In genomic region chrX:2134226-2134880, dm6 we compare ENCODE assay signal across 3 fruit fly cellular contexts.
TF ChIP-seq lines count a peak whose summit lies in the region.

No protein-coding gene starts in this region.

TF ChIP-seq in whole organism, embryonic, 481 proteins besides CTCF, POLR2A, EP300 and RAD21 (continued from another document and continues in another):
- TF ChIP-seq CG13296 (GFP tag; optimal IDR thresholded peaks at IDR 0.05; lab: Kevin White, UChicago) (peak; percentile 34), h (optimal IDR thresholded peaks at IDR 0.05; lab: Kevin White, UChicago) (no peak), danr (GFP tag; IDR thresholded peaks at IDR 0.05; lab: Robert Waterston, UW) (peak; percentile 44; the same call in 1 of the 2 replicates), CG15479 (GFP tag; optimal IDR thresholded peaks at IDR 0.05; lab: Kevin White, UChicago) (no peak), Sry-δ (GFP tag; optimal IDR thresholded peaks at IDR 0.05; lab: Kevin White, UChicago) (peak; percentile 22), gro (GFP tag; optimal IDR thresholded peaks at IDR 0.05; lab: Kevin White, UChicago) (peak; percentile 26), Dad (GFP tag; optimal IDR thresholded peaks at IDR 0.05; lab: Kevin White, UChicago) (peak; percentile 28), kah (GFP tag; optimal IDR thresholded peaks at IDR 0.05; lab: Kevin White, UChicago) (peak; percentile 32), ase (GFP tag; IDR thresholded peaks at IDR 0.05; lab: Robert Waterston, UW) (0 out of 3 replicates have a peak, but pooled peaks have one; percentile 44), so (GFP tag; IDR thresholded peaks at IDR 0.05; lab: Robert Waterston, UW) (0 out of 3 replicates have a peak, but pooled peaks have one; percentile 35), pho (GFP tag; optimal IDR thresholded peaks at IDR 0.05; lab: Kevin White, UChicago) (peak; percentile 24), CG31365 (tag; optimal IDR thresholded peaks at IDR 0.05; lab: Kevin White, UChicago) (peak; percentile 23), tx (GFP tag; optimal IDR thresholded peaks at IDR 0.05; lab: Kevin White, UChicago) (peak; percentile 42), zfh2 (GFP tag; optimal IDR thresholded peaks at IDR 0.05; lab: Kevin White, UChicago) (no peak), Mad (GFP tag; optimal IDR thresholded peaks at IDR 0.05; lab: Kevin White, UChicago) (peak; percentile 51), CG12299 (tag; optimal IDR thresholded peaks at IDR 0.05; lab: Kevin White, UChicago) (peak; percentile 50), CG33213 (GFP tag; optimal IDR thresholded peaks at IDR 0.05; lab: Kevin White, UChicago) (peak; percentile 1), CG18262 (tag; optimal IDR thresholded peaks at IDR 0.05; lab: Kevin White, UChicago) (peak; percentile 78), zen (tag; optimal IDR thresholded peaks at IDR 0.05; lab: Kevin White, UChicago) (peak; percentile 39), Rx (GFP tag; IDR thresholded peaks at IDR 0.05; lab: Robert Waterston, UW) (peak; percentile 53; the same call in 1 of the 2 replicates), CG31224 (GFP tag; IDR thresholded peaks at IDR 0.05; lab: Robert Waterston, UW) (peak; percentile 34; the same call in 1 of the 2 replicates), sna (GFP tag; IDR thresholded peaks at IDR 0.05; lab: Robert Waterston, UW; ENCODE audit: partially characterized antibody) (no peak), sisA (GFP tag; IDR thresholded peaks at IDR 0.05; lab: Robert Waterston, UW) (peak; percentile 67), YL-1 (GFP tag; optimal IDR thresholded peaks at IDR 0.05; lab: Kevin White, UChicago) (no peak), CG8359 (GFP tag; optimal IDR thresholded peaks at IDR 0.05; lab: Kevin White, UChicago; ENCODE audit: borderline replicate concordance) (peak; percentile 60), CG17612 (GFP tag; IDR thresholded peaks at IDR 0.05; lab: Robert Waterston, UW) (no peak), Blimp-1 (GFP tag; optimal IDR thresholded peaks at IDR 0.05; lab: Kevin White, UChicago) (peak; percentile 75), ATbp (GFP tag; optimal IDR thresholded peaks at IDR 0.05; lab: Kevin White, UChicago) (peak; percentile 74), CG6689 (GFP tag; IDR thresholded peaks at IDR 0.05; lab: Robert Waterston, UW) (peak; percentile 65), odd (GFP tag; optimal IDR thresholded peaks at IDR 0.05; lab: Kevin White, UChicago) (peak; percentile 37), CG17568 (GFP tag; optimal IDR thresholded peaks at IDR 0.05; lab: Kevin White, UChicago) (peak; percentile 28), Adf1 (GFP tag; IDR thresholded peaks at IDR 0.05; lab: Robert Waterston, UW) (no peak), CG2202 (tag; optimal IDR thresholded peaks at IDR 0.05; lab: Kevin White, UChicago) (peak; percentile 46), scrt (GFP tag; optimal IDR thresholded peaks at IDR 0.05; lab: Kevin White, UChicago) (peak; percentile 65), CG1024 (GFP tag; IDR thresholded peaks at IDR 0.05; lab: Robert Waterston, UW) (peak; percentile 63), CG4282 (GFP tag; optimal IDR thresholded peaks at IDR 0.05; lab: Kevin White, UChicago) (no peak), CG17802 (tag; optimal IDR thresholded peaks at IDR 0.05; lab: Kevin White, UChicago) (no peak), bowl (GFP tag; IDR thresholded peaks at IDR 0.05; lab: Robert Waterston, UW) (no peak), bcd (GFP tag; optimal IDR thresholded peaks at IDR 0.05; lab: Kevin White, UChicago) (peak; percentile 55), zen2 (GFP tag; IDR thresholded peaks at IDR 0.05; lab: Robert Waterston, UW; ENCODE audit: partially characterized antibody) (no peak), lilli (GFP tag; optimal IDR thresholded peaks at IDR 0.05; lab: Kevin White, UChicago) (peak; percentile 61), Dip2 (GFP tag; IDR thresholded peaks at IDR 0.05; lab: Robert Waterston, UW) (no peak), org-1 (GFP tag; optimal IDR thresholded peaks at IDR 0.05; lab: Kevin White, UChicago) (peak; percentile 51)

TF ChIP-seq in whole organism, prepupa, 60 proteins besides CTCF, POLR2A, EP300 and RAD21 (continued from another document):
- peak; percentile 75 for TF ChIP-seq dsx (GFP tag; optimal IDR thresholded peaks at IDR 0.05; lab: Kevin White, UChicago; ENCODE audit: poor library complexity, severe bottlenecking)
- TF ChIP-seq pdm3 (GFP tag; optimal IDR thresholded peaks at IDR 0.05; lab: Kevin White, UChicago), result peak; percentile 88
- peak; percentile 88 for TF ChIP-seq vri (GFP tag; optimal IDR thresholded peaks at IDR 0.05; lab: Kevin White, UChicago)
- peak; percentile 92 for TF ChIP-seq CG31627 (GFP tag; optimal IDR thresholded peaks at IDR 0.05; lab: Kevin White, UChicago)
- peak; percentile 36 for TF ChIP-seq Lpt (GFP tag; optimal IDR thresholded peaks at IDR 0.05; lab: Kevin White, UChicago)
- TF ChIP-seq Eip93F (GFP tag; optimal IDR thresholded peaks at IDR 0.05; lab: Kevin White, UChicago), result peak; percentile 72
- TF ChIP-seq OdsH (GFP tag; optimal IDR thresholded peaks at IDR 0.05; lab: Kevin White, UChicago), result peak; percentile 86
- peak; percentile 83 for TF ChIP-seq CG10631 (GFP tag; optimal IDR thresholded peaks at IDR 0.05; lab: Kevin White, UChicago)
- TF ChIP-seq salr (GFP tag; optimal IDR thresholded peaks at IDR 0.05; lab: Kevin White, UChicago), result peak; percentile 58 to 77
- TF ChIP-seq CG8119 (GFP tag; IDR thresholded peaks at IDR 0.05; lab: Robert Waterston, UW), result peak; percentile 80
- TF ChIP-seq Gug (GFP tag; IDR thresholded peaks at IDR 0.05; lab: Robert Waterston, UW), result peak; percentile 51
- TF ChIP-seq Sox102F (GFP tag; optimal IDR thresholded peaks at IDR 0.05; lab: Kevin White, UChicago), result peak; percentile 92
- peak; percentile 80 for TF ChIP-seq acj6 (GFP tag; optimal IDR thresholded peaks at IDR 0.05; lab: Kevin White, UChicago)
- TF ChIP-seq CG9139 (GFP tag; optimal IDR thresholded peaks at IDR 0.05; lab: Kevin White, UChicago), result peak; percentile 69
- no peak for TF ChIP-seq fkh (GFP tag; optimal IDR thresholded peaks at IDR 0.05; lab: Kevin White, UChicago)
- peak; percentile 80 for TF ChIP-seq CG32006 (GFP tag; optimal IDR thresholded peaks at IDR 0.05; lab: Kevin White, UChicago)
- peak; percentile 67 for TF ChIP-seq CG6276 (GFP tag; optimal IDR thresholded peaks at IDR 0.05; lab: Kevin White, UChicago)
- peak; percentile 94 for TF ChIP-seq svp (GFP tag; lab: Kevin White, UChicago)
- peak; percentile 70 for TF ChIP-seq Sox15 (GFP tag; optimal IDR thresholded peaks at IDR 0.05; lab: Kevin White, UChicago)
- TF ChIP-seq Hr38 (GFP tag; optimal IDR thresholded peaks at IDR 0.05; lab: Kevin White, UChicago), result no peak
- peak; percentile 94 for TF ChIP-seq Met (GFP tag; optimal IDR thresholded peaks at IDR 0.05; lab: Kevin White, UChicago)
- peak; percentile 84 for TF ChIP-seq CG1621 (tag; optimal IDR thresholded peaks at IDR 0.05; lab: Kevin White, UChicago)
- TF ChIP-seq CG8632 (GFP tag; optimal IDR thresholded peaks at IDR 0.05; lab: Kevin White, UChicago), result peak; percentile 77
- TF ChIP-seq Hr39 (GFP tag; optimal IDR thresholded peaks at IDR 0.05; lab: Kevin White, UChicago), result peak; percentile 92
- TF ChIP-seq cyc (GFP tag; optimal IDR thresholded peaks at IDR 0.05; lab: Kevin White, UChicago), result peak; percentile 92
- TF ChIP-seq ss (GFP tag; optimal IDR thresholded peaks at IDR 0.05; lab: Kevin White, UChicago), result peak; percentile 57 to 69
- peak; percentile 74 for TF ChIP-seq CG7368 (GFP tag; optimal IDR thresholded peaks at IDR 0.05; lab: Kevin White, UChicago)
- TF ChIP-seq Ets96B (tag; optimal IDR thresholded peaks at IDR 0.05; lab: Kevin White, UChicago), result peak; percentile 83
- peak; percentile 83 for TF ChIP-seq CG15336 (GFP tag; IDR thresholded peaks at IDR 0.05; lab: Robert Waterston, UW)
- TF ChIP-seq CG3032 (tag; optimal IDR thresholded peaks at IDR 0.05; lab: Kevin White, UChicago), result peak; percentile 78
- peak; percentile 72 for TF ChIP-seq eg (GFP tag; IDR thresholded peaks at IDR 0.05; lab: Robert Waterston, UW)
- peak; percentile 88 for TF ChIP-seq Sox14 (GFP tag; optimal IDR thresholded peaks at IDR 0.05; lab: Kevin White, UChicago)
- TF ChIP-seq esn (GFP tag; optimal IDR thresholded peaks at IDR 0.05; lab: Kevin White, UChicago), result peak; percentile 93
- peak; percentile 83 for TF ChIP-seq CG3919 (GFP tag; optimal IDR thresholded peaks at IDR 0.05; lab: Kevin White, UChicago)
- TF ChIP-seq Ets21C (GFP tag; optimal IDR thresholded peaks at IDR 0.05; lab: Kevin White, UChicago), result peak; percentile 90
- peak; percentile 56 for TF ChIP-seq fd85E (GFP tag; optimal IDR thresholded peaks at IDR 0.05; lab: Kevin White, UChicago)
- peak; percentile 84 for TF ChIP-seq CG11902 (GFP tag; optimal IDR thresholded peaks at IDR 0.05; lab: Kevin White, UChicago)
- TF ChIP-seq CG4318 (GFP tag; optimal IDR thresholded peaks at IDR 0.05; lab: Kevin White, UChicago), result peak; percentile 72
- TF ChIP-seq fd59A (GFP tag; optimal IDR thresholded peaks at IDR 0.05; lab: Kevin White, UChicago), result peak; percentile 76

TF ChIP-seq in whole organism, wandering third instar larva, 38 proteins besides CTCF, POLR2A, EP300 and RAD21 (continued from another document):
- TF ChIP-seq foxo (GFP tag; optimal IDR thresholded peaks at IDR 0.05; lab: Kevin White, UChicago) (peak; percentile 15 to 92), Hr78 (GFP tag; optimal IDR thresholded peaks at IDR 0.05; lab: Kevin White, UChicago) (no peak), Jra (GFP tag; optimal IDR thresholded peaks at IDR 0.05; lab: Kevin White, UChicago) (peak; percentile 15), Dfd (GFP tag; optimal IDR thresholded peaks at IDR 0.05; lab: Kevin White, UChicago) (no peak), lola (GFP tag; optimal IDR thresholded peaks at IDR 0.05; lab: Kevin White, UChicago) (no peak), h (GFP tag; optimal IDR thresholded peaks at IDR 0.05; lab: Kevin White, UChicago) (peak; percentile 91), GATAd (GFP tag; optimal IDR thresholded peaks at IDR 0.05; lab: Kevin White, UChicago) (peak; percentile 44)
